Fruit fly (Drosophila melanogaster) whole organism, embryonic: ENCODE data around the gene CG5510.
A peak's percentile ranks its signal among the peaks of the same experiment; 100 is the strongest.

Experiments used
- Bdp1 ChIP-seq: fragments of 200-800 bp; sonication (Bioruptor generic); optimal IDR thresholded peaks from 3 replicates; lab custom pipeline; 2016; ENCODE audit warnings: missing biosample characterization, missing genetic modification characterization
- CG10366 ChIP-seq: fragments of 200-800 bp; sonication (Bioruptor generic); IDR thresholded peaks from 2 replicates; pipeline ENCODE4 v1.3.6; 2022; ENCODE audit warnings: missing biosample characterization, missing genetic modification characterization
- CG10431 ChIP-seq: fragments of 200-800 bp; sonication (Bioruptor generic); optimal IDR thresholded peaks from 3 replicates; lab custom pipeline; 2018; ENCODE audit warnings: missing biosample characterization, mild to moderate bottlenecking, missing genetic modification characterization
- CG11456 ChIP-seq: fragments of 200-800 bp; sonication (Bioruptor generic); IDR thresholded peaks from 3 replicates; pipeline ENCODE4 v1.3.6; 2022; ENCODE audit warnings: missing biosample characterization, missing genetic modification characterization
- CG12071 ChIP-seq: fragments of 200-800 bp; sonication (Bioruptor generic); optimal IDR thresholded peaks from 3 replicates; lab custom pipeline; 2018; ENCODE audit warnings: missing biosample characterization, mild to moderate bottlenecking, missing genetic modification characterization
- CG12744 ChIP-seq: fragments of 200-800 bp; sonication (Bioruptor generic); optimal IDR thresholded peaks from 2 replicates; lab custom pipeline; 2016; ENCODE audit warnings: missing biosample characterization, missing genetic modification characterization
- CG12769 ChIP-seq: fragments of 200-800 bp; sonication (Bioruptor generic); optimal IDR thresholded peaks from 2 replicates; lab custom pipeline; 2019; ENCODE audit warnings: missing biosample characterization, mild to moderate bottlenecking, missing genetic modification characterization, moderate library complexity
- CG13775 ChIP-seq: fragments of 200-800 bp; sonication (Bioruptor generic); optimal IDR thresholded peaks from 3 replicates; lab custom pipeline; 2017; ENCODE audit warnings: missing biosample characterization, mild to moderate bottlenecking, missing genetic modification characterization
- CG1647 ChIP-seq: fragments of 200-800 bp; sonication (Bioruptor generic); optimal IDR thresholded peaks from 3 replicates; lab custom pipeline; 2016; ENCODE audit warnings: missing biosample characterization, missing genetic modification characterization
- CG18619 ChIP-seq: fragments of 200-800 bp; sonication (Bioruptor generic); optimal IDR thresholded peaks from 3 replicates; lab custom pipeline; 2017; ENCODE audit warnings: missing biosample characterization, mild to moderate bottlenecking, missing genetic modification characterization
- CG2116 ChIP-seq: fragments of 200-800 bp; sonication (Bioruptor generic); optimal IDR thresholded peaks from 3 replicates; lab custom pipeline; 2018; ENCODE audit warnings: missing biosample characterization, mild to moderate bottlenecking, missing genetic modification characterization
- CG33213 ChIP-seq: fragments of 200-800 bp; sonication (Bioruptor generic); optimal IDR thresholded peaks from 3 replicates; lab custom pipeline; 2016; ENCODE audit warnings: missing biosample characterization, missing genetic modification characterization
- CG43689 ChIP-seq: fragments of 200-800 bp; sonication (Bioruptor generic); IDR thresholded peaks from 2 replicates; pipeline ENCODE4 v1.3.6; 2022; ENCODE audit warnings: missing biosample characterization, missing genetic modification characterization
- CG4854 ChIP-seq: fragments of 200-800 bp; sonication (Bioruptor generic); optimal IDR thresholded peaks from 2 replicates; lab custom pipeline; 2016; ENCODE audit warnings: missing biosample characterization, missing genetic modification characterization, inconsistent platforms
- CG6272 ChIP-seq: fragments of 200-800 bp; sonication (Bioruptor generic); IDR thresholded peaks from 2 replicates; pipeline ENCODE4 v1.3.6; 2022; ENCODE audit warnings: missing biosample characterization, missing genetic modification characterization
- CG7372 ChIP-seq: fragments of 200-800 bp; sonication (Bioruptor generic); IDR thresholded peaks from 2 replicates; pipeline ENCODE4 v1.3.6; 2022; ENCODE audit warnings: missing biosample characterization, missing genetic modification characterization
- CG9609 ChIP-seq: fragments of 200-800 bp; sonication (Bioruptor generic); optimal IDR thresholded peaks from 3 replicates; lab custom pipeline; 2016; ENCODE audit warnings: missing biosample characterization, missing genetic modification characterization
- CTCF ChIP-seq: fragments of 200-800 bp; sonication (Bioruptor generic); optimal IDR thresholded peaks from 2 replicates; lab custom pipeline; 2017; ENCODE audit warnings: missing biosample characterization, mild to moderate bottlenecking, missing genetic modification characterization, moderate library complexity
- CoRest ChIP-seq: fragments of 200-800 bp; sonication (Bioruptor generic); optimal IDR thresholded peaks from 3 replicates; lab custom pipeline; 2018; ENCODE audit warnings: missing biosample characterization, mild to moderate bottlenecking, missing genetic modification characterization, moderate library complexity
- D ChIP-seq, 2 experiments: fragments of 200-800 bp in 1 of 2; fragments of >200 bp in 1 of 2; sonication (Bioruptor generic) in 1 of 2; optimal IDR thresholded peaks; 2 replicates in 1 of 2; 3 replicates in 1 of 2; lab custom pipeline; 2017; ENCODE audit warnings: mild to moderate bottlenecking in 1 of 2, missing biosample characterization in 1 of 2, missing genetic modification characterization in 1 of 2, missing genetic modification reagents in 1 of 2
- Deaf1 ChIP-seq: fragments of 200-800 bp; optimal IDR thresholded peaks from 3 replicates; lab custom pipeline; 2019; ENCODE audit warnings: missing biosample characterization, mild to moderate bottlenecking, missing genetic modification characterization, moderate library complexity
- Dref ChIP-seq: fragments of 200-800 bp; sonication (Bioruptor generic); IDR thresholded peaks from 2 replicates; pipeline ENCODE4 v1.3.6; 2022; ENCODE audit warnings: missing biosample characterization, missing genetic modification characterization
- Fer2 ChIP-seq: fragments of 200-800 bp; sonication (Bioruptor generic); optimal IDR thresholded peaks from 2 replicates; lab custom pipeline; 2018; ENCODE audit warnings: missing biosample characterization, mild to moderate bottlenecking, missing genetic modification characterization, moderate library complexity
- HHEX ChIP-seq: fragments of 200-800 bp; sonication (Bioruptor generic); optimal IDR thresholded peaks from 3 replicates; lab custom pipeline; 2017; ENCODE audit warnings: missing biosample characterization, mild to moderate bottlenecking, missing genetic modification characterization, missing genetic modification reagents
- Hand ChIP-seq: fragments of 200-800 bp; sonication (Bioruptor generic); optimal IDR thresholded peaks from 2 replicates; lab custom pipeline; 2017; ENCODE audit warnings: mild to moderate bottlenecking, missing biosample characterization, missing genetic modification reagents, missing genetic modification characterization
- Hr3 ChIP-seq: fragments of 200-800 bp; sonication (Bioruptor generic); optimal IDR thresholded peaks from 3 replicates; lab custom pipeline; 2016; ENCODE audit warnings: missing biosample characterization, missing genetic modification characterization
- Lim3 ChIP-seq: fragments of 200-800 bp; sonication (Bioruptor generic); IDR thresholded peaks from 2 replicates; pipeline ENCODE4 v1.3.6; 2022; ENCODE audit warnings: missing biosample characterization, missing genetic modification characterization
- MESR4 ChIP-seq: fragments of 200-800 bp; sonication (Bioruptor generic); optimal IDR thresholded peaks from 2 replicates; lab custom pipeline; 2018; ENCODE audit warnings: missing biosample characterization, mild to moderate bottlenecking, missing genetic modification characterization, moderate library complexity
- MTF-1 ChIP-seq: fragments of 200-800 bp; sonication (Bioruptor generic); optimal IDR thresholded peaks from 2 replicates; lab custom pipeline; 2018; ENCODE audit warnings: missing biosample characterization, mild to moderate bottlenecking, missing genetic modification characterization, borderline replicate concordance
- Meics ChIP-seq: fragments of 200-800 bp; sonication (Bioruptor generic); optimal IDR thresholded peaks from 2 replicates; lab custom pipeline; 2017; ENCODE audit warnings: missing biosample characterization, mild to moderate bottlenecking, missing genetic modification characterization
- Myb ChIP-seq: fragments of 200-800 bp; sonication (Bioruptor generic); optimal IDR thresholded peaks from 2 replicates; lab custom pipeline; 2016; ENCODE audit warnings: missing biosample characterization, missing genetic modification characterization
- NC2α ChIP-seq: fragments of 200-800 bp; sonication (Bioruptor generic); optimal IDR thresholded peaks from 2 replicates; lab custom pipeline; 2016; ENCODE audit warnings: missing biosample characterization, missing genetic modification characterization
- Nf-YA ChIP-seq: fragments of 200-800 bp; sonication (Bioruptor generic); IDR thresholded peaks from 2 replicates; pipeline ENCODE4 v1.3.6; 2022; ENCODE audit warnings: missing biosample characterization, missing genetic modification characterization
- NfI ChIP-seq: fragments of 200-800 bp; sonication (Bioruptor generic); optimal IDR thresholded peaks from 3 replicates; lab custom pipeline; 2018; ENCODE audit warnings: missing biosample characterization, mild to moderate bottlenecking, missing genetic modification characterization, moderate library complexity
- Sox102F ChIP-seq: fragments of 200-800 bp; sonication (Bioruptor generic); optimal IDR thresholded peaks from 2 replicates; lab custom pipeline; 2018; ENCODE audit warnings: missing biosample characterization, mild to moderate bottlenecking, missing genetic modification characterization, moderate library complexity
- Taf1 ChIP-seq: fragments of 200-800 bp; sonication (Bioruptor generic); IDR thresholded peaks from 2 replicates; pipeline ENCODE4 v1.3.6; 2022; ENCODE audit warnings: missing biosample characterization, missing genetic modification characterization
- Xbp1 ChIP-seq: fragments of 200-800 bp; sonication (Bioruptor generic); optimal IDR thresholded peaks from 3 replicates; lab custom pipeline; 2016; ENCODE audit warnings: missing biosample characterization, mild to moderate bottlenecking, missing genetic modification characterization
- ap ChIP-seq: fragments of 200-800 bp; sonication (Bioruptor generic); IDR thresholded peaks from 2 replicates; pipeline ENCODE4 v1.3.6; 2022; ENCODE audit warnings: missing biosample characterization, missing genetic modification characterization
- bcd ChIP-seq: fragments of 200-800 bp; sonication (Bioruptor generic); optimal IDR thresholded peaks from 2 replicates; lab custom pipeline; 2017; ENCODE audit warnings: missing biosample characterization, mild to moderate bottlenecking, missing genetic modification characterization
- cas ChIP-seq: fragments of 200-800 bp; sonication (Bioruptor generic); IDR thresholded peaks from 2 replicates; pipeline ENCODE4 v1.3.6; 2022; ENCODE audit warnings: missing biosample characterization, missing genetic modification characterization
- gcm2 ChIP-seq: fragments of 200-800 bp; sonication (Bioruptor generic); optimal IDR thresholded peaks from 2 replicates; lab custom pipeline; 2016; ENCODE audit warnings: missing biosample characterization, missing genetic modification characterization
- nau ChIP-seq: fragments of 200-800 bp; sonication (Bioruptor generic); optimal IDR thresholded peaks from 3 replicates; lab custom pipeline; 2017; ENCODE audit warnings: missing biosample characterization, mild to moderate bottlenecking, missing genetic modification characterization, missing genetic modification reagents
- nerfin-2 ChIP-seq: fragments of 200-800 bp; sonication (Bioruptor generic); IDR thresholded peaks from 2 replicates; pipeline ENCODE4 v1.3.6; 2022; ENCODE audit warnings: missing biosample characterization, missing genetic modification characterization; ENCODE audit not compliant: partially characterized antibody
- nom ChIP-seq: fragments of 200-800 bp; sonication (Bioruptor generic); optimal IDR thresholded peaks from 2 replicates; lab custom pipeline; 2017; ENCODE audit warnings: missing biosample characterization, missing genetic modification characterization, mild to moderate bottlenecking, moderate library complexity, missing genetic modification reagents
- odd ChIP-seq: fragments of 200-800 bp; sonication (Bioruptor generic); optimal IDR thresholded peaks from 2 replicates; lab custom pipeline; 2017; ENCODE audit warnings: missing biosample characterization, mild to moderate bottlenecking, missing genetic modification characterization
- peb ChIP-seq: fragments of 200-800 bp; sonication (Bioruptor generic); IDR thresholded peaks from 2 replicates; pipeline ENCODE4 v1.3.6; 2022; ENCODE audit warnings: missing biosample characterization, missing genetic modification characterization
- rib ChIP-seq: fragments of 200-800 bp; sonication (Bioruptor generic); IDR thresholded peaks from 2 replicates; pipeline ENCODE4 v1.3.6; 2022; ENCODE audit warnings: missing biosample characterization, missing genetic modification characterization
- stwl ChIP-seq: fragments of 200-800 bp; sonication (Bioruptor generic); optimal IDR thresholded peaks from 3 replicates; lab custom pipeline; 2018; ENCODE audit warnings: missing biosample characterization, mild to moderate bottlenecking, missing genetic modification characterization, moderate library complexity
- trh ChIP-seq: fragments of 200-800 bp; sonication (Bioruptor generic); optimal IDR thresholded peaks from 2 replicates; lab custom pipeline; 2016; ENCODE audit warnings: missing biosample characterization, missing genetic modification characterization

CG5510 gene

DNA sequence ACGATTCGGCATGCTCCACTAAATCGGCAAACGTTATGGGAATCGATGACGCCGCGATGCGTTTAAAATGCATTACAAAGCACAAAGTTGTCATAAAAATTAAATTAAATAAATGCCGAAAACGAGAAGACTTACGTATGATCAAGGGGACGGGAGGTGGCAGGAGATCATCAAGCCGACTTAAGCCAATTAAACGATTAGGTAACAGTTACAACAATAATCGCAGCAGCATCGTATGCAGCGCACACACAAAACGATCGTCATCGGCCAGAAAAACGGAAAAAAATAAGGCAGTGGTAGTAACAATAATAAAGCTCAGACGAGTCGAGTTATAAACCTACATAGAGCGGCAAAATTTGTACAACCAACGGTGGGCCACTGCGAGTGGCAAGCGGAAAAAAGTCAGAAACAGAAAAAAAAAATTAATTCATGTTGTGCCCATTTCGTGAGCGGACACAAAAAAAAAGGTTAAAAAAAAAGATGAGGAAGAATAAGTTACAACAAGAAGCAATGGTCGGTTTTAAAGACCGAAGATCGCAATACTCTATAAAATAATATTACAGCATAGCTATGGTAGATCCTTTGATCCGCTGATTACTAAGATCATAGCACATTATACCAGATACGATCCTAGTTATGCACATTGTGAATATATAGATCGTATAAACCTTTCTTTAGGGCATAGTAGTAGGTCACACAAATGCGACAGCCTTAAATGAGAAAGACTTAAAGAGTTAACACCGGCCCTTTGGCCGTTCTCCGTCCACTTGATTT lies 37.2 kb upstream of the CG5510 start (continued):
- peak; percentile 48; the same call in 1 of the 2 replicates for TF ChIP-seq CG7372 (GFP tag; lab: Robert Waterston, UW)
- TF ChIP-seq CG6272 (GFP tag; lab: Robert Waterston, UW): 0 out of 2 replicates have a peak, but pooled peaks have one; percentile 26
- TF ChIP-seq CTCF (GFP tag; lab: Kevin White, UChicago): no peak
- no peak for TF ChIP-seq CG43689 (GFP tag; lab: Robert Waterston, UW)
- TF ChIP-seq MESR4 (GFP tag; lab: Kevin White, UChicago): no peak
- peak; percentile 34 for TF ChIP-seq bcd (GFP tag; lab: Kevin White, UChicago)
- TF ChIP-seq nom: no peak
- no peak for TF ChIP-seq cas (GFP tag; lab: Robert Waterston, UW)
- no peak for TF ChIP-seq stwl (tag; lab: Kevin White, UChicago)
- no peak for TF ChIP-seq Nf-YA (GFP tag; lab: Robert Waterston, UW)
- no peak for TF ChIP-seq Myb (GFP tag; lab: Kevin White, UChicago)
- TF ChIP-seq NfI: peak; percentile 58
- TF ChIP-seq MTF-1 (GFP tag; lab: Kevin White, UChicago): no peak
- no peak for TF ChIP-seq Taf1
- peak; percentile 51; the same call in 1 of the 2 replicates for TF ChIP-seq CG10366 (GFP tag; lab: Robert Waterston, UW)
- peak; percentile 13 for TF ChIP-seq CG1647 (GFP tag; lab: Kevin White, UChicago)
- TF ChIP-seq CG18619 (GFP tag; lab: Kevin White, UChicago): no peak

DNA sequence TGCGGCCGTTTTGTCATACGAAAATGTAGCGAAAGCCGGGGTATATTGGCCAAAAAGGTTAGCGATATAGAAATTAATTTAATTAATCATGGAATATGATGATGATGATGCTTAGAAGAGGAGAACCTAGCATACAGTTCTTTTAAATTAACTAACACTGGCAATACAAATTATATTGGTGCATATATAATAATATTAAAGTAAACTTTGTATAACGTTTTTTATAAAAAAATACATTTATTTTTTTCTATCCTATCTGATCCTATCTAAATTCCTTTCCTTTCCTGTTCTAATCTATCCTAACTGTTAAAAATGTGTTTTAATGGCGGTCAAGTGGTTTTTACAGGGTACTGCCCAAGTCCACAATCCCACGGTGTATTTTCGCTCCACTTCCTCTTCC lies 36.6 kb upstream of the CG5510 start:
- no peak for TF ChIP-seq CG2116 (GFP tag; lab: Kevin White, UChicago)
- no peak for TF ChIP-seq CG12071 (GFP tag; lab: Kevin White, UChicago)
- TF ChIP-seq CG13775 (GFP tag; lab: Kevin White, UChicago): no peak
- TF ChIP-seq CG4854 (GFP tag; lab: Kevin White, UChicago): no peak
- TF ChIP-seq nau (GFP tag; lab: Kevin White, UChicago): peak; percentile 26
- TF ChIP-seq CG9609 (GFP tag; lab: Kevin White, UChicago): no peak
- TF ChIP-seq CG12744 (GFP tag; lab: Kevin White, UChicago): no peak
- TF ChIP-seq Deaf1: no peak
- TF ChIP-seq HHEX: peak; percentile 15
- no peak for TF ChIP-seq trh (GFP tag; lab: Kevin White, UChicago)
- no peak for TF ChIP-seq CG10431 (GFP tag; lab: Kevin White, UChicago)
- no peak for TF ChIP-seq CG33213 (GFP tag; lab: Kevin White, UChicago)
- peak; percentile 10 for TF ChIP-seq odd
- TF ChIP-seq Hr3 (GFP tag; lab: Kevin White, UChicago): peak; percentile 23
- TF ChIP-seq NC2α (GFP tag; lab: Kevin White, UChicago): no peak
- TF ChIP-seq peb: no peak
- TF ChIP-seq ap (GFP tag; lab: Robert Waterston, UW): no peak; the same call in 1 of the 2 replicates
- no peak for TF ChIP-seq Lim3 (GFP tag; lab: Robert Waterston, UW)
- no peak for TF ChIP-seq Hand
- TF ChIP-seq D (optimal IDR thresholded peaks at IDR 0.05; lab: Kevin White, UChicago): no peak
- no peak for TF ChIP-seq D (GFP tag; optimal IDR thresholded peaks at IDR 0.05; lab: Kevin White, UChicago)
- no peak for TF ChIP-seq Bdp1 (GFP tag; lab: Kevin White, UChicago)
- no peak for TF ChIP-seq rib
- peak; percentile 58 for TF ChIP-seq CoRest
- TF ChIP-seq Sox102F (GFP tag; lab: Kevin White, UChicago): peak; percentile 65
- TF ChIP-seq Fer2 (tag; lab: Kevin White, UChicago): no peak
- peak; percentile 18 for TF ChIP-seq Meics
- no peak for TF ChIP-seq Dref (GFP tag; lab: Robert Waterston, UW)
- no peak for TF ChIP-seq CG12769 (tag; lab: Kevin White, UChicago)
- no peak for TF ChIP-seq CG11456 (GFP tag; lab: Robert Waterston, UW)
- no peak for TF ChIP-seq nerfin-2
- TF ChIP-seq gcm2: no peak
- peak; percentile 19 for TF ChIP-seq Xbp1 (GFP tag; lab: Kevin White, UChicago)
